Worm (Caenorhabditis elegans) whole organism, L1 larva: ENCODE measurements around the gene snb-7.

Experiments
- C04F5.9 ChIP-seq: sonication (generic microtip); optimal IDR thresholded peaks from 2 replicates; lab custom pipeline; 2016; ENCODE audit warnings: missing genetic modification characterization, missing compliant biosample characterization
- F16B12.6 ChIP-seq: fragments of 150-350 bp; optimal IDR thresholded peaks from 2 replicates; lab custom pipeline; 2014; ENCODE audit warnings: missing biosample characterization, missing genetic modification characterization
- ceh-88 ChIP-seq: fragments of 200-800 bp; sonication (Bioruptor generic); IDR thresholded peaks from 2 replicates; pipeline ENCODE4 v1.3.6; 2022; ENCODE audit warnings: missing genetic modification characterization, missing compliant biosample characterization
- ceh-90 ChIP-seq: sonication (generic microtip); optimal IDR thresholded peaks from 2 replicates; lab custom pipeline; 2016; ENCODE audit warnings: missing genetic modification characterization, missing compliant biosample characterization
- dsc-1 ChIP-seq: sonication (generic microtip); optimal IDR thresholded peaks from 2 replicates; lab custom pipeline; 2016; ENCODE audit warnings: mild to moderate bottlenecking, missing genetic modification characterization, missing compliant biosample characterization
- egl-13 ChIP-seq: sonication (generic microtip); optimal IDR thresholded peaks from 2 replicates; lab custom pipeline; 2016; ENCODE audit warnings: missing genotype, missing genetic modification reagents, missing genetic modification characterization, missing compliant biosample characterization
- egl-27 ChIP-seq, 2 experiments: fragments of 150-350 bp in 1 of 2; sonication (generic microtip); optimal IDR thresholded peaks; 3 replicates each; lab custom pipeline; 2017 to 2018; ENCODE audit warnings: missing biosample characterization in 2 of 2, missing genetic modification characterization in 2 of 2, missing genetic modification reagents in 2 of 2
- elt-2 ChIP-seq: sonication (generic microtip); optimal IDR thresholded peaks from 2 replicates; lab custom pipeline; 2016; ENCODE audit warnings: missing genetic modification characterization, mild to moderate bottlenecking, inconsistent platforms, missing compliant biosample characterization, missing genetic modification reagents
- ets-5 ChIP-seq: fragments of 200-800 bp; sonication (Bioruptor generic); IDR thresholded peaks from 2 replicates; pipeline ENCODE4 v1.3.6; 2022; ENCODE audit warnings: missing genetic modification characterization, missing compliant biosample characterization
- fkh-4 ChIP-seq: sonication (generic microtip); optimal IDR thresholded peaks from 2 replicates; lab custom pipeline; 2016; ENCODE audit warnings: missing compliant biosample characterization, missing genetic modification characterization, borderline replicate concordance
- hlh-4 ChIP-seq: sonication (generic microtip); optimal IDR thresholded peaks from 2 replicates; lab custom pipeline; 2016; ENCODE audit warnings: mild to moderate bottlenecking, missing genetic modification characterization, missing compliant biosample characterization
- lin-14 ChIP-seq: fragments of 200-800 bp; sonication (Bioruptor generic); optimal IDR thresholded peaks from 2 replicates; lab custom pipeline; 2018; ENCODE audit warnings: mild to moderate bottlenecking, missing genetic modification characterization, moderate library complexity, missing compliant biosample characterization
- lin-35 ChIP-seq, 2 experiments: fragments of 150-350 bp; optimal IDR thresholded peaks; 2 replicates each; lab custom pipeline; 2014; ENCODE audit warnings: missing biosample characterization in 2 of 2, missing genetic modification characterization in 2 of 2, missing genetic modification reagents in 2 of 2
- lin-39 ChIP-seq: fragments of 150-350 bp; optimal IDR thresholded peaks from 2 replicates; lab custom pipeline; 2014; ENCODE audit warnings: missing biosample characterization, missing genetic modification reagents, missing genetic modification characterization
- lir-3 ChIP-seq: sonication (generic microtip); optimal IDR thresholded peaks from 2 replicates; lab custom pipeline; 2016; ENCODE audit warnings: mild to moderate bottlenecking, missing genetic modification characterization, moderate library complexity, missing compliant biosample characterization; ENCODE audit not compliant: poor library complexity
- lsy-2 ChIP-seq, 2 experiments: fragments of 150-350 bp; optimal IDR thresholded peaks; 2 replicates each; lab custom pipeline; 2014; ENCODE audit warnings: missing biosample characterization in 2 of 2, missing genetic modification characterization in 2 of 2
- mab-9 ChIP-seq: fragments of 200-800 bp; sonication (Bioruptor generic); IDR thresholded peaks from 2 replicates; pipeline ENCODE4 v1.3.6; 2022; ENCODE audit warnings: missing genetic modification reagents, missing genetic modification characterization, missing compliant biosample characterization
- mdl-1 ChIP-seq, 2 experiments: fragments of 150-350 bp; optimal IDR thresholded peaks; 2 replicates each; lab custom pipeline; 2014 to 2017; ENCODE audit warnings: missing biosample characterization in 2 of 2, missing genetic modification characterization in 2 of 2, inconsistent platforms in 1 of 2
- mef-2 ChIP-seq: fragments of 150-350 bp; optimal IDR thresholded peaks from 2 replicates; lab custom pipeline; 2014; ENCODE audit warnings: missing biosample characterization, missing genetic modification characterization
- mep-1 ChIP-seq: fragments of 150-350 bp; optimal IDR thresholded peaks from 2 replicates; lab custom pipeline; 2014; ENCODE audit warnings: missing biosample characterization, missing genetic modification characterization
- nhr-11 ChIP-seq: fragments of 150-350 bp; optimal IDR thresholded peaks from 2 replicates; lab custom pipeline; 2014; ENCODE audit warnings: missing biosample characterization, missing genetic modification characterization
- nhr-19 ChIP-seq: fragments of 200-800 bp; sonication (Bioruptor generic); conservative IDR thresholded peaks from 2 replicates; pipeline ENCODE4 v1.3.6; 2022; ENCODE audit warnings: missing genetic modification characterization, missing compliant biosample characterization
- nhr-20 ChIP-seq: sonication (generic microtip); optimal IDR thresholded peaks from 2 replicates; lab custom pipeline; 2016; ENCODE audit warnings: mild to moderate bottlenecking, missing genetic modification characterization, missing compliant biosample characterization
- nhr-237 ChIP-seq: fragments of 150-350 bp; optimal IDR thresholded peaks from 2 replicates; lab custom pipeline; 2014; ENCODE audit warnings: missing biosample characterization, missing genetic modification characterization
- nhr-47 ChIP-seq: sonication (generic microtip); optimal IDR thresholded peaks from 2 replicates; lab custom pipeline; 2016; ENCODE audit warnings: mild to moderate bottlenecking, missing genetic modification characterization, moderate library complexity, missing compliant biosample characterization
- nhr-76 ChIP-seq: sonication (generic microtip); optimal IDR thresholded peaks from 2 replicates; lab custom pipeline; 2017; ENCODE audit warnings: missing biosample characterization, missing genetic modification characterization
- pax-3 ChIP-seq: fragments of 200-800 bp; sonication (Bioruptor generic); optimal IDR thresholded peaks from 2 replicates; lab custom pipeline; 2018; ENCODE audit warnings: mild to moderate bottlenecking, missing genetic modification characterization, moderate library complexity, missing compliant biosample characterization
- pqm-1 ChIP-seq: sonication (generic microtip); optimal IDR thresholded peaks from 3 replicates; lab custom pipeline; 2017; ENCODE audit warnings: missing biosample characterization, missing genetic modification characterization
- skn-1 ChIP-seq: fragments of 150-350 bp; optimal IDR thresholded peaks from 2 replicates; lab custom pipeline; 2014; ENCODE audit warnings: missing biosample characterization, missing genetic modification characterization
- snpc-4 ChIP-seq: fragments of 150-350 bp; optimal IDR thresholded peaks from 2 replicates; lab custom pipeline; 2014; ENCODE audit warnings: missing biosample characterization, missing genetic modification characterization
- sox-4 ChIP-seq: sonication (generic microtip); optimal IDR thresholded peaks from 2 replicates; lab custom pipeline; 2016; ENCODE audit warnings: missing genetic modification characterization, missing compliant biosample characterization
- sptf-1 ChIP-seq: fragments of 150-350 bp; optimal IDR thresholded peaks from 2 replicates; lab custom pipeline; 2014; ENCODE audit warnings: missing biosample characterization, missing genetic modification characterization
- swsn-7 ChIP-seq: sonication (generic microtip); optimal IDR thresholded peaks from 2 replicates; lab custom pipeline; 2016; ENCODE audit warnings: missing genetic modification characterization, missing compliant biosample characterization
- tbx-2 ChIP-seq: sonication (generic microtip); optimal IDR thresholded peaks from 2 replicates; lab custom pipeline; 2016; ENCODE audit warnings: missing genetic modification characterization, missing compliant biosample characterization
- unc-130 ChIP-seq: fragments of 150-350 bp; optimal IDR thresholded peaks from 2 replicates; lab custom pipeline; 2017; ENCODE audit warnings: missing biosample characterization, missing genetic modification characterization, inconsistent platforms
- xbp-1 ChIP-seq: sonication (generic microtip); optimal IDR thresholded peaks from 2 replicates; lab custom pipeline; 2016; ENCODE audit warnings: missing genetic modification characterization, missing compliant biosample characterization
- zag-1 ChIP-seq: fragments of 150-350 bp; optimal IDR thresholded peaks from 2 replicates; lab custom pipeline; 2014; ENCODE audit warnings: missing biosample characterization, missing genetic modification characterization
- ztf-11 ChIP-seq, 2 experiments: sonication (generic microtip); optimal IDR thresholded peaks; 2 replicates each; lab custom pipeline; 2016 to 2017; ENCODE audit warnings: missing genetic modification characterization in 2 of 2, missing biosample characterization in 1 of 2, missing compliant biosample characterization in 1 of 2
- ztf-4 ChIP-seq: fragments of 150-350 bp; optimal IDR thresholded peaks from 2 replicates; lab custom pipeline; 2014; ENCODE audit warnings: missing biosample characterization, missing genetic modification characterization

The snb-7 gene

DNA sequence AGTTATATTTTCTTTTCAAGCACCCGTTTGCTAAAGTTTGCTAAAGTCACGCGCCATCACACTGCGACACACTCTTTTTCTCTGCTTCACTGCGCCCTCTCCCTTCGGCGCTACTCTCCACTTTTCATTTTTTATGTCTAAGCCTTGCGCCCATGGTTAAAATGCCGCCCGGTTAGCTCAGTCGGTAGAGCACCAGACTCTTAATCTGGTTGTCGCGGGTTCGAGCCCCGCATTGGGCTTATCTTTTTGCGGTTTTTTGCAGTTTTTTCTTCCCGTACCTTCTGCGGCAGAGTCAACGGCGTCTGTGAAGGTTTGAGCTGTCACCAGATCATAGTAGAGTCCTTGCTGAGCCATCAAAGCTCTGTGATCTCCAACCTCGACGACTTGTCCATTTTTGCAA lies 33.9 kb downstream of the snb-7 start (continued):
- peak; percentile 41 for TF ChIP-seq F16B12.6 (tag; lab: Kevin White, UChicago)
- no peak for TF ChIP-seq ztf-4
- TF ChIP-seq ceh-90 (tag; lab: Kevin White, UChicago) = no peak
- peak; percentile 83 for TF ChIP-seq swsn-7 (tag; lab: Kevin White, UChicago)
- peak; percentile 82 for TF ChIP-seq nhr-19 (GFP tag; lab: Robert Waterston, UW)
- TF ChIP-seq lir-3 (tag; lab: Kevin White, UChicago) = peak; percentile 61
- TF ChIP-seq snpc-4 = peak; percentile 42
- TF ChIP-seq egl-13 (tag; lab: Kevin White, UChicago) = peak; percentile 73
- peak; percentile 87 for TF ChIP-seq nhr-47 (tag; lab: Kevin White, UChicago)
- no peak for TF ChIP-seq nhr-237 (tag; lab: Kevin White, UChicago)
- peak; percentile 50 for TF ChIP-seq mep-1 (tag; lab: Kevin White, UChicago)
- TF ChIP-seq unc-130 (tag; lab: Kevin White, UChicago) = no peak
- peak; percentile 86 for TF ChIP-seq nhr-20 (tag; lab: Kevin White, UChicago)
- peak; percentile 70 for TF ChIP-seq xbp-1 (tag; lab: Kevin White, UChicago)
- TF ChIP-seq sptf-1 = no peak
- TF ChIP-seq dsc-1 (tag; lab: Kevin White, UChicago) = peak; percentile 73
- TF ChIP-seq ceh-88 (GFP tag; lab: Robert Waterston, UW) = peak; percentile 68; the same call in 1 of the 2 replicates
- peak; percentile 33 for TF ChIP-seq pax-3 (tag; lab: Kevin White, UChicago)
- no peak for TF ChIP-seq nhr-76
- TF ChIP-seq tbx-2 (tag; lab: Kevin White, UChicago) = peak; percentile 83
- 0 out of 2 replicates have a peak, but pooled peaks have one; percentile 17 for TF ChIP-seq mab-9
- no peak for TF ChIP-seq nhr-11 (tag; lab: Kevin White, UChicago)
- TF ChIP-seq fkh-4 (tag; lab: Kevin White, UChicago) = no peak
- TF ChIP-seq ztf-11 (tag; optimal IDR thresholded peaks at IDR 0.05; lab: Kevin White, UChicago) = peak in 1 of 2 experiments; percentile 40
- TF ChIP-seq ets-5 (GFP tag; lab: Robert Waterston, UW) = no peak
- TF ChIP-seq, all 84 proteins: peak for 48

- TF ChIP-seq mdl-1 (tag; optimal IDR thresholded peaks at IDR 0.05; lab: Kevin White, UChicago) = no peak
- TF ChIP-seq snpc-4 = no peak
- no peak for TF ChIP-seq egl-27 (tag; optimal IDR thresholded peaks at IDR 0.05; lab: Kevin White, UChicago)
- no peak for TF ChIP-seq zag-1 (tag; lab: Kevin White, UChicago)
- no peak for TF ChIP-seq hlh-4 (tag; lab: Kevin White, UChicago)
- no peak for TF ChIP-seq ztf-11 (tag; optimal IDR thresholded peaks at IDR 0.05; lab: Kevin White, UChicago)
- TF ChIP-seq sox-4 (tag; lab: Kevin White, UChicago) = no peak
- no peak for TF ChIP-seq xbp-1 (tag; lab: Kevin White, UChicago)
- TF ChIP-seq mab-9 = no peak
- no peak for TF ChIP-seq mef-2 (tag; lab: Kevin White, UChicago)
- TF ChIP-seq lin-39 (tag; lab: Kevin White, UChicago) = no peak
- no peak for TF ChIP-seq C04F5.9 (tag; lab: Kevin White, UChicago)
- no peak for TF ChIP-seq lsy-2 (tag; optimal IDR thresholded peaks at IDR 0.05; lab: Kevin White, UChicago)
Observed at ce11 chrIV:12596960-12597359, 36.3 kb downstream of the snb-7 start.

ce11 chrIV:12599158-12599557 lies 38.5 kb downstream of the snb-7 start, which contains the start of gene pgp-1:
Gene pgp-1, minus strand, starts transcription at chrIV:12599169.
- TF ChIP-seq nhr-11 (tag; lab: Kevin White, UChicago) (no peak), lin-14 (GFP tag; lab: Kevin White, UChicago) (peak; percentile 13), elt-2 (peak; percentile 90), skn-1 (no peak), pqm-1 (peak; percentile 88), nhr-20 (tag; lab: Kevin White, UChicago) (peak; percentile 20), lin-35 (GFP tag; optimal IDR thresholded peaks at IDR 0.05; lab: Kevin White, UChicago) (peak in 1 of 2 experiments; percentile 27)
- TF ChIP-seq, all 84 proteins: peak for 5
